Worm (Caenorhabditis elegans) whole organism, L4/young adult: ENCODE results near the gene F44D12.16.

ENCODE experiments used
- W03F9.2 ChIP-seq: fragments of 150-350 bp; optimal IDR thresholded peaks from 2 replicates; lab custom pipeline; 2014; ENCODE audit warnings: missing biosample characterization, missing genetic modification characterization
- dao-5 ChIP-seq: sonication (generic microtip); optimal IDR thresholded peaks from 2 replicates; lab custom pipeline; 2016; ENCODE audit warnings: missing genotype, missing genetic modification characterization, moderate library complexity, missing compliant biosample characterization
- him-1 ChIP-seq: sonication (generic microtip); optimal IDR thresholded peaks from 2 replicates; lab custom pipeline; 2016; ENCODE audit warnings: missing genotype, missing genetic modification reagents, missing genetic modification characterization, missing compliant biosample characterization

The F44D12.16 gene

DNA sequence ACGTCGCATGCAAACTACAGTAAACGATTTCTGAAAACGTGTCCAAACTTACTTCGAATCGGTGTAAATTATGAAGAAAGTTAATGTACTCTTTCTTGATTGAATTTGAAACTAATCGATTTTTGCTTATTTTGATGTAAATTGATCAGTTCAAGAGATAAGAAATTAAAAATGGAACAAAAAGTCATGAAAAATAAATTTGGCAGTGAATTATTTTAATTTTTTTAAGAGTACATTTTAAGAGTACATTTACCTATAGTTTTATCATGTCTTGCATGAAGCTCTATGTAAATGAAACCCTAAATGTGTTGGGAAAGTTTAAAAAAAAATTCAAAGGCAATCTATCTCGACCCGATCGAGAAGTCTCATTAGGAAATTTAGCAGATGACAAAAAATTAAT, 27.3 kb downstream of the F44D12.16 start, which contains the start of gene T04B2.7:
Gene T04B2.7, minus strand, starts transcription at position 101 of the 400 bp plus-strand sequence.
- TF ChIP-seq him-1, result no peak
- no peak for TF ChIP-seq dao-5
- TF ChIP-seq W03F9.2 (tag; lab: Kevin White, UChicago), result no peak

DNA sequence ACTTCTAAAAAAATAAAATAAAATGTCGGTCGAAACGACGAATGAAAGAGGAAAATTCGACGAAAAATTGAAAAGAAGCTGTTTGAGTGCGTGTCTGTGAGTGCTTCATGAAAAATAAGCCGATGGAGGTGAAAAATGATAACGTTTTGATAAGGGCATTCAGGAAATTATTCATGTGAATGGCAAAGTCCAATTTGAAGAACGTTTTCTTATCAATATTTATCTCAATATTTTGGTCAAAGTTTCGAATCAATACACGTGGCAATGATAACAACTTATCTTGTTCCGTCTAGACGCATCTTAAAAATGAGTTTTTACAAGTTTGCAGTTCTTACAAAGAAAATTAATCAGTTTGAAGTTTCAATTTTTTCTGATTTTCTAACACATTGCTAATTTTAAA, 30.3 kb downstream of the F44D12.16 start:
- TF ChIP-seq dao-5 (no peak), him-1 (no peak), W03F9.2 (tag; lab: Kevin White, UChicago) (no peak)

DNA sequence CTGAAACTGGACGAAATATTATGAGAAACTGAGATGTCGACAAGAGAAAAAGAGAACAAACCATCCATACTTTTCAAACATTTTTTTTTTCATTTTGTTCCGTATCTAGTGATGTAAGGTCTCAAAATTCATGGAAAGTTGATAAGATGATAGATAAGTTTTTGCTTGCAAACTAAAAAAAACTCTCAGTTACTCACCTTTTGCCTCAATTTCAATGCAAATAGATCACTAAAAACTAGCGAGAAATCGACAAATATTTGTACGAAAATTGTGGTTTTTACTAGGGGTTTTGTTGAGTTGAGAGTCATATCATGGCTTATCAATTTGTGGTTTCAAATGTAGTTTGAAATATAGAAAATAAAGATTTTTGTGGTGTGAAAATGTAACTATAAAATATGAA, 31.9 kb downstream of the F44D12.16 start:
- TF ChIP-seq dao-5, result no peak
- TF ChIP-seq him-1, result no peak
- no peak for TF ChIP-seq W03F9.2 (tag; lab: Kevin White, UChicago)

DNA sequence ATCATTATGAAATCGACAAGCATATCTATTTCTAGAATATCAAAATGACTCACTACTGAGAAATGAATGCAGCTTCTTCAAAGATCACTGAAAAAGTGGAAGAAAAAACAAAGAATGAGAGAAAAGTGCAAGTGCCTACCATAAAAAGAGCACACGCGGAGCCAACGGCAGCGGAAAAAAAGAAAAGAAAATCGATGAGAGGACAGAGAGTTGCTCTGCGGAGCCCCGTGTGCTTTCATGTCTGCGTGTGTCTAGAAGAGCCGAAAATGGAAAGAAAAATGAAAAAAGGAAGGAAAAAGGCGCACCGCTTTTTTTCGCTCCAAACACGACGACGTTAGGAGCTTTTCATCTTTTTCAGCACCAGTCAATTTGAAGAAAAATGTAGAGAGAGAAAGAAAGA, 33.8 kb downstream of the F44D12.16 start, which contains the start of gene ipla-7:
Gene ipla-7, minus strand, starts transcription at position 122 of the 400 bp plus-strand sequence.
- TF ChIP-seq W03F9.2 (tag; lab: Kevin White, UChicago) (no peak), dao-5 (no peak), him-1 (no peak)

DNA sequence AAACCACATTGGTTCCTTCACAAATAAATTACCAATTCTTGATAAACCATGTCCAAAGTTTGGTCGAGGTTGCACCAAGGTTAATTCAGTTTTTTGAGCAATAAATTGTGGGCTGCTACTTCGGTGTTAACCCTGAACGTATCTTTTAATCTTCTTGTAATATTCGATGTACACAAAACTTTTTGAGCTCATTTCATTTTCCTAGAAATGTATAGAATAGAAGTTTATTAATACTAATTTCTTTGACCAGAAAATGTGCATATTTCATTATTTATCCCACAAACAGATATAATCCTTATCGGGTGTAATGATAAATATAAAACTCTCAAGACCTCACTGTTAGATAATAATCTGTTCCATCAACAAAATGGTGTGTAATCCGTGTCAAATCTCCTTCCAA, 35.1 kb downstream of the F44D12.16 start:
- no peak for TF ChIP-seq him-1
- TF ChIP-seq W03F9.2 (tag; lab: Kevin White, UChicago), result no peak
- no peak for TF ChIP-seq dao-5

DNA sequence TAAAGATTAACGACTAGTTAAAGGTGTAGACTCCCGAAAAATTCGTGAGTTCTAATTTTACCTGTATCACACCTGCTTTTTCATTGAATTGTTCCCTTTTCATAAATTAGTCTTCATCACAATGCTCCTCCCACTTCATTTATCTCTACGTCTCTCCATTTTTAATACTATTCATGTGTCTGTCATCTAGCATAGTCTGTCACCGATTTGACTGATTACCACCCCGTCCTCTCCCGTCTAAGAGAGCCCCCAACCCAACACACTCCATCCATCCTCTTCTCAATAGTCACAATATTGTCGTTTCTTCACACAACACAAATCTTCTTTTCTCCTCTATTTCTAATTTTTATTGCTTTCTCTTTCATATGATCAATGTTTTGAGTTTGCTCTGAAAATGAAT, 36.3 kb downstream of the F44D12.16 start:
- TF ChIP-seq W03F9.2 (tag; lab: Kevin White, UChicago) (no peak), him-1 (no peak), dao-5 (no peak)

DNA sequence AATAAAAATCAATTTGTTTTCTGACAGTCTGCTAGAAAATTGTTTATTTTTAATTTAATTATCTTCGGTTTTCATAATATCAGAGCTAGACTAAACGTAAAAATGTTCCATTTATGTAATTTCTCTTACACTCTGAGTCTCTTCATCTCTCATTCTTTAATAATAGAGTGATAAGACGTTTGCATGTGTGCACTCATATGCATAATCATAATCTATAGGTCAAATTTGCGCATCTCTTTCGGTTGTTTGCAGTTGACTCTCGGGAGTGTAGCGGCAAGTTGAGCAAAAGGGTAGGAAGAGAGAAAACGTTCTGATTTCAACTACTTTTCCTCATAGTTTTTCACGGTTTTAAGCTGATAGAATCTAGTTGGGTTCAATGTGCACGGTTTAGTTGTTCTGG, 37.6 kb downstream of the F44D12.16 start:
- TF ChIP-seq him-1 (no peak), dao-5 (no peak), W03F9.2 (tag; lab: Kevin White, UChicago) (no peak)

DNA sequence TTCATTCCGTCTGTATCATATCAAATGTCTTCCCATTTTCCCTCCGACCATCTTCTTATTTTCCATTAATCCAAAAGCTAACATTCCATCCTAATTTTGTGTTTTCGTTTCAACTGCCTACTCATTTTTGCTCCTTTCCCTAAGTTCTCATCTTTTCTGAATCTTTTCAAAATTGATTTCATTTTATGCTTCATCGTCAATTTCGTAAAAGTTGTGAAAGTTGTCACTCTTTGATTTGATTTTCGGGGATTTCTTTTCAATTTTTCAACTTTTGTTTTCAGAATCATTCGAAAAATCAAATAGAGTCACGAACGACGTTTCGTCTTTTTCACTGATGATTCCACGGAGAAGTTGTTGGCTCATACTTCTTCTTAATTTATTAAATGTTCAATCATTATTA, 38.7 kb downstream of the F44D12.16 start, which contains the start of gene cwn-2:
Gene cwn-2, plus strand, starts transcription at position 276 of the 400 bp plus-strand sequence.
- TF ChIP-seq him-1 (no peak), dao-5 (no peak), W03F9.2 (tag; lab: Kevin White, UChicago) (no peak)

DNA sequence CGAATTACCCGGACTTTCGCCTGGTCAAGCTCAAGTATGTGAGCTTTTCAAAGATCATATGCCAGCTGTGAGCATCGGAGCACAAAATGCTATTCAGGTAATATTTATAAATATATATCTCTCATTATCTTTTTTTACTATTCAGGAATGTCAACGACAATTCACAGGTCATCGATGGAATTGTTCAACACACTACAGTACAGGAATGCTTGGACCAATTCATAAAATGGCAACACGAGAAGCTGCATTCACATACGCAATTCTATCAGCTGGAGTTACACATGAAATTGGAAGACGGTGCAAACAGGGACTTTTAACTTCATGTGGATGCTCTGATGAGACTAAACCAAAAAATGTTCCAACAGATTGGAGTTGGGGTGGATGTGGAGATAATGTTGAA, 39.4 kb downstream of the F44D12.16 start:
- no peak for TF ChIP-seq dao-5

DNA sequence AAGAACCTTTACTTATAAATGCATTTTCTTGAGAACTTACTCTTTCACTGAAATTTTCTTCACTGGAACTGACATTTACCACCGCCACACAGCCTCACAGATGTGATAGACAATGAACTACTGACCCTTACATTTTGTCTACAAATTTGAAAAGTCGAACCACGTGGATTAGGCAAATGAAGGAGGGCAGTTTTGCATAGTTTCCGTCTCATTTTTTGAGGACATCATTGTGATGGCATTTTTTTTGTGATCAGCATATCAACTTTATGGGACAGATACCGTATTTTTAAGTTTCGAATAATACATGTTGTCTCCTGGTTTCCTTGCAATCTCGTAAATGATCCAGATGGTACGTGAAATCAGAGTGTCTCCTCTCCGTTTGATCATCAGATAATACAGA, 43.6 kb downstream of the F44D12.16 start, which contains the start of gene W01B6.3:
Gene W01B6.3, minus strand, starts transcription at position 101 of the 400 bp plus-strand sequence.
- TF ChIP-seq dao-5 (no peak), W03F9.2 (tag; lab: Kevin White, UChicago) (no peak), him-1 (no peak)

DNA sequence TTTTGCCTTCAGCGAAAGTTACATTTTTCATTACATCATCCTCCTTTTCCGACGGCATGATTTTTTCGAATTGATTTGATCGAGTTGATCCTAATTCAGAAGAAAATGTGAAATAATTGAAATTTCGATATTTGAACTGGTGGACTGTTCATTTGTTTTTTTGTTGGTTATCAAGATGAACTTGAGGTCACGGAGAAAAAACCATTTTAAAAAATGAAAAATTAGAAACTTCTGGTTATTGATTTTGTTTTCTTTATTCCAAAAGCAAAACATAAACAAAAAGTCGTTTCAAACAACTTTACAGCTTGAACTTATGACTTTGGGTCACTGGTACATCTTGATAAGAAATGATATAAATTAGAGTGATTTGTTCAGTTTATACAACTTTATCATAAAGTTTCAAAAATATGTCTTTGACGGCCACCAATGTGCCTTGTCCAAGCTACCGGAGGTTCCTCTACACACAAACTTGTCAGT, 46.2 kb downstream of the F44D12.16 start, which contains the start of the genes ttbk-4 and W01B6.4:
Gene ttbk-4, minus strand, starts transcription at position 101 of the 477 bp plus-strand sequence.
Gene W01B6.4, plus strand, starts transcription at position 427 of the 477 bp plus-strand sequence.
- TF ChIP-seq him-1, result no peak
- TF ChIP-seq dao-5, result no peak
- TF ChIP-seq W03F9.2 (tag; lab: Kevin White, UChicago), result no peak

DNA sequence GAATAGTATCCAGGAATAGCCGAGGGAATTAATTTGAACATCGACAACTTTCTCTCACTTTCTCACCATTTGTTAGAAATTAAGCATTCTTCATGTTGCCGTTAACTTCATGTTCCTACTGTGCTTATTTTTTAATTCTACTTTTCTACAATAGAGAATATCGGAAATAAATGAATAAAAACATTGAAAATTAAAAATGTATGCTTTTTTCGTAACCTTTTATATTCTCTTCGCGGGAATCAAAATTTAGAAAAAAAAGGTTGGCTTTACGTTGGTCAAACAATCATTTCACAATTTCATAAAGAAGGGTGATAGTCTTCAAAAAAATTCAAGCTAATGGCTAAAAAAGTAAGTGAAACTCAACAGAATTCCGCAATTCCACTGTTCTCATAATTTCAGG, 47.0 kb downstream of the F44D12.16 start, which contains the start of gene W01B6.5:
Gene W01B6.5, plus strand, starts transcription at position 301 of the 400 bp plus-strand sequence.
- no peak for TF ChIP-seq dao-5
- TF ChIP-seq him-1, result no peak
- TF ChIP-seq W03F9.2 (tag; lab: Kevin White, UChicago), result no peak

DNA sequence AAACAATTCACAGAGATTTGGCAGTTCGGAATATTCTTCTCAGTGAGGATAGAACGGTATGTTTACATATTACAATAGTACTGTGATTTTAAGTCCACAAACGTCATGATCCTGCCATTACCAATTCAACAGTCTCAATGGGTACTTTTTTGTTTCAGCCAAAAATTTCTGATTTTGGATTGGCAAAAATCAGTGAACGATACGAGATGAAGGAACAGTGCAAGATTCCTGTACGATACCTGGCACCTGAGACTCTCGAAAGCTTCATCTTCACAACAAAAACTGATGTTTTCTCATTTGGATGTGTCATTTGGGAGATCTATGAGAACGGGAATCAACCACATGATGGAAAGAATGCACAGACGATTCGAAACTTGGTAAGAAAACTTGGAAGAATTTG, 49.1 kb downstream of the F44D12.16 start:
- no peak for TF ChIP-seq W03F9.2 (tag; lab: Kevin White, UChicago)
- TF ChIP-seq dao-5, result no peak
- no peak for TF ChIP-seq him-1
